Fruit fly (Drosophila melanogaster): ENCODE data around the gene CG6664.

- TF ChIP-seq CG15710 (tag; optimal IDR thresholded peaks at IDR 0.05) (peak; percentile 13), Pif1A (GFP tag; optimal IDR thresholded peaks at IDR 0.05) (peak; percentile 20), CG9948 (tag; optimal IDR thresholded peaks at IDR 0.05) (peak; percentile 46)
These were observed 41.3 kb downstream of the CG6664 start for dm6 chr3L:16974645-16975151.

Measured in whole organism, pupa.